Fruit fly (Drosophila melanogaster) whole organism, pupa: ENCODE results near the gene Oseg1.

Source experiments
- CG12605 ChIP-seq: fragments of 200-800 bp; sonication (Bioruptor generic); IDR thresholded peaks from 2 replicates; pipeline ENCODE4 v1.3.6; 2022; ENCODE audit warnings: missing biosample characterization, missing genetic modification characterization
- CG13204 ChIP-seq: fragments of 200-800 bp; sonication (Bioruptor generic); optimal IDR thresholded peaks from 2 replicates; lab custom pipeline; 2018; ENCODE audit warnings: missing biosample characterization, mild to moderate bottlenecking, missing genetic modification characterization, moderate library complexity
- CG14655 ChIP-seq: fragments of 200-800 bp; sonication (Bioruptor generic); optimal IDR thresholded peaks from 3 replicates; lab custom pipeline; 2017; ENCODE audit warnings: mild to moderate bottlenecking, missing biosample characterization, missing genetic modification reagents, missing genetic modification characterization
- CG17806 ChIP-seq: fragments of 200-800 bp; sonication (Bioruptor generic); optimal IDR thresholded peaks from 2 replicates; lab custom pipeline; 2018; ENCODE audit warnings: missing biosample characterization, mild to moderate bottlenecking, missing genetic modification characterization, moderate library complexity
- CG32121 ChIP-seq: fragments of 200-800 bp; sonication (Bioruptor generic); IDR thresholded peaks from 2 replicates; pipeline ENCODE4 v1.3.6; 2022; ENCODE audit warnings: missing biosample characterization, missing genetic modification characterization
- CG34367 ChIP-seq: fragments of 200-800 bp; sonication (Bioruptor generic); optimal IDR thresholded peaks from 2 replicates; lab custom pipeline; 2018; ENCODE audit warnings: missing biosample characterization, mild to moderate bottlenecking, missing genetic modification characterization
- CG4496 ChIP-seq: fragments of 200-800 bp; sonication (Bioruptor generic); IDR thresholded peaks from 3 replicates; pipeline ENCODE4 v1.3.6; 2022; ENCODE audit warnings: missing biosample characterization, missing genetic modification characterization
- CG8301 ChIP-seq: fragments of 200-800 bp; sonication (Bioruptor generic); optimal IDR thresholded peaks from 2 replicates; lab custom pipeline; 2018; ENCODE audit warnings: missing biosample characterization, mild to moderate bottlenecking, missing genetic modification characterization
- EcR ChIP-seq: fragments of 200-800 bp; sonication (Bioruptor generic); optimal IDR thresholded peaks from 3 replicates; lab custom pipeline; 2019; ENCODE audit warnings: missing biosample characterization, missing genetic modification characterization, mild to moderate bottlenecking, moderate library complexity, missing genetic modification reagents
- Snoo ChIP-seq: fragments of 200-800 bp; sonication (Bioruptor generic); optimal IDR thresholded peaks from 3 replicates; lab custom pipeline; 2017; ENCODE audit warnings: missing biosample characterization, mild to moderate bottlenecking, missing genetic modification characterization, inconsistent platforms
- gl ChIP-seq: fragments of 200-800 bp; sonication (Bioruptor generic); optimal IDR thresholded peaks from 2 replicates; lab custom pipeline; 2018; ENCODE audit warnings: missing biosample characterization, mild to moderate bottlenecking, missing genetic modification characterization

DNA sequence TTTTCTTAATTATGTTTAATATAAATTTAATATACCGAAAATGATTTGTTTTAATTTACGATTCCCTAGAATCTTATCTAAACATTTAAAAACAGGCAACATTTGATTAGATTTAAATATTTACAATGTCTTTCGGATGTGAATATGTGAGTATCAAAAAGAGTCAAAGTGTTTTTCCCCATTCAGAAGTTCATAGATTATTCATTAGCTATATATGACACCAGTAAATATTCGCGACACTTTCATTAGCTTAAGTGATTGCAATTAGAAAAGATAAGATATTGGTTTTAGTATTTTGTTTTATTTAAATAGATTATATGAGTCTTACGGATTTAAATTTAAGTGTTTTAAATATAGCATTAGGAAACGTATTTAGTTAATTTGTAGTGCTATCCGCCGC is 18.5 kb downstream of the Oseg1 start:
- TF ChIP-seq EcR = no peak
- TF ChIP-seq CG8301 (tag; lab: Kevin White, UChicago) = no peak
- no peak for TF ChIP-seq CG12605 (GFP tag; lab: Robert Waterston, UW)
- no peak for TF ChIP-seq CG32121 (GFP tag; lab: Robert Waterston, UW)
- TF ChIP-seq Snoo (tag; lab: Kevin White, UChicago) = no peak
- no peak for TF ChIP-seq CG17806 (tag; lab: Kevin White, UChicago)
- no peak for TF ChIP-seq CG14655
- no peak for TF ChIP-seq CG13204 (GFP tag; lab: Kevin White, UChicago)
- no peak for TF ChIP-seq gl
- TF ChIP-seq CG4496 (GFP tag; lab: Robert Waterston, UW) = no peak
- TF ChIP-seq CG34367 (tag; lab: Kevin White, UChicago) = no peak
